Worm (Caenorhabditis elegans): ENCODE results near the gene che-11.
A peak's percentile ranks its signal among the peaks of the same experiment; 100 is the strongest.

ce11 chrV:12161157-12161556 is 10.7 kb upstream of the che-11 start:
- TF ChIP-seq nhr-25 (tag; optimal IDR thresholded peaks at IDR 0.05) (no peak), aly-2 (tag; optimal IDR thresholded peaks at IDR 0.05) (no peak), nhr-12 (tag; optimal IDR thresholded peaks at IDR 0.05) (no peak), ama-1 (optimal IDR thresholded peaks at IDR 0.05) (no peak), crh-2 (tag; optimal IDR thresholded peaks at IDR 0.05) (no peak), ceh-82 (tag; optimal IDR thresholded peaks at IDR 0.05) (no peak), lin-11 (tag; optimal IDR thresholded peaks at IDR 0.05) (no peak), snpc-4 (tag; optimal IDR thresholded peaks at IDR 0.05) (no peak), unc-55 (GFP tag; optimal IDR thresholded peaks at IDR 0.05) (peak; percentile 79), nhr-23 (tag; optimal IDR thresholded peaks at IDR 0.05) (no peak)
